Fruit fly (Drosophila melanogaster): Measurements from ENCODE around the gene Tengl2.

Gene Tengl2

DNA sequence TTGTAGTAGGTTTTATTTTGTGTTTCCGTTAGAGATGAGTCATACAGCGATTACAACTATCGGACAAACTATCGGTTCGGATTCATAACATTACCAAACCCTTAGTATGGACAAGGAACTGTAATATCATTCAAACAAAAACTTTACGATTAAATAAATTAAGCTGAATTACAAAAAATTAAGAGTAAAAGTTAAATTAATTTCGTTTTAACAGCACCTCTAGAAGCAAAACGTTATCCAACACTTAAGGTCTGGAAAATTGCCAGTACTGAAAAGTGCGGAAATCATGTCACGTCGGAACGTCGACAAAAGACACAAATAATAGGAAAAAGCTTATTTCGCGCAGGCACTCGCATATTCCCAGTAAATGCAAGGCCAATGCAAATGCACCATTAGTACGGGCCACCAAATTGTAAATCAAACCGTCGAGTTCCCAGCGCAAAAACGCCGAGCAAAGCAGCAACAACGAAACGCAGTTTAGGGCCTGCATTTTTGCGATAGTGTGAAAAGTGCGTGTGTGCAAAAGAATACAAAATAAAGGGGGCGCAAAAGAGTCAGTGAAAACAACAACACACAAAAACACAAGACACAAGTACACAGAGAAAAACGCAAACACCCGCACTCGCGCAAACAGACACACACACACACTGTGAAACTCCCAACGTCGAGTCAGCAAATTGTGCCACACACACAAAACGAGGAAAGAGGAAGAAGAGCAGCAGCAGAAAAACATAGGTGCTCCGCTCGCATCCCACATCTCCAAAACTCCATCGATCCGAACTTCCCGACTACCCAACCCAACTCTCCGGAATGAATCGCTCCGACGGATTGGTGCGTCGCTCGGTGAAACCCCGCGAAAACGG lies 12.7 kb downstream of the Tengl2 start, which contains the start of the genes CG15387 and sau (continued):
- TF ChIP-seq ara (GFP tag; IDR thresholded peaks at IDR 0.05) = peak; percentile 82
- TF ChIP-seq CG5245 (GFP tag; optimal IDR thresholded peaks at IDR 0.05) = peak; percentile 71
- TF ChIP-seq CG16779 (GFP tag; IDR thresholded peaks at IDR 0.05) = peak; percentile 64
- peak; percentile 87 for TF ChIP-seq luna (GFP tag; optimal IDR thresholded peaks at IDR 0.05)
- TF ChIP-seq ken (GFP tag; IDR thresholded peaks at IDR 0.05) = peak; percentile 86
- peak; percentile 52 for TF ChIP-seq Adf1 (GFP tag; IDR thresholded peaks at IDR 0.05)
- TF ChIP-seq bcd (GFP tag; optimal IDR thresholded peaks at IDR 0.05) = peak; percentile 82
- peak; percentile 86 to 91 for TF ChIP-seq chif (GFP tag; optimal IDR thresholded peaks at IDR 0.05)
- TF ChIP-seq unc-4 (GFP tag; IDR thresholded peaks at IDR 0.05; ENCODE audit: partially characterized antibody) = peak; percentile 94
- peak; percentile 82 for TF ChIP-seq CG14441 (GFP tag; IDR thresholded peaks at IDR 0.05)
- peak; percentile 93 for TF ChIP-seq stwl (tag; optimal IDR thresholded peaks at IDR 0.05)
- TF ChIP-seq grn (GFP tag; optimal IDR thresholded peaks at IDR 0.05) = peak; percentile 34
- peak; percentile 99 for TF ChIP-seq sens (GFP tag)
- peak; percentile 78 for TF ChIP-seq CG12236 (GFP tag; optimal IDR thresholded peaks at IDR 0.05)
- TF ChIP-seq phol (tag; optimal IDR thresholded peaks at IDR 0.05) = peak; percentile 88
- TF ChIP-seq Hr3 (GFP tag; optimal IDR thresholded peaks at IDR 0.05) = peak; percentile 85
- TF ChIP-seq wdn (GFP tag; IDR thresholded peaks at IDR 0.05) = peak; percentile 73; the same call in 1 of the 2 replicates
- TF ChIP-seq Hsf (GFP tag; optimal IDR thresholded peaks at IDR 0.05) = peak; percentile 93
- TF ChIP-seq CG11695 (GFP tag; IDR thresholded peaks at IDR 0.05) = peak; percentile 62; the same call in 1 of the 3 replicates
- TF ChIP-seq zfh1 (GFP tag; IDR thresholded peaks at IDR 0.05) = peak; percentile 81
- peak; percentile 44 for TF ChIP-seq onecut (GFP tag; IDR thresholded peaks at IDR 0.05)
- peak; percentile 82 for TF ChIP-seq eyg (GFP tag; optimal IDR thresholded peaks at IDR 0.05)
- TF ChIP-seq CG32767 (GFP tag; IDR thresholded peaks at IDR 0.05) = peak; percentile 85
- peak; percentile 83 for TF ChIP-seq zen (tag; optimal IDR thresholded peaks at IDR 0.05)
- TF ChIP-seq sens-2 (GFP tag; IDR thresholded peaks at IDR 0.05) = no peak
- TF ChIP-seq Nf-YB (GFP tag; optimal IDR thresholded peaks at IDR 0.05) = peak; percentile 64
- TF ChIP-seq CG10209 (GFP tag; optimal IDR thresholded peaks at IDR 0.05) = peak; percentile 86
- no peak for TF ChIP-seq CG6254 (GFP tag; optimal IDR thresholded peaks at IDR 0.05)
- peak; percentile 70; the same call in 2 of the 3 replicates for TF ChIP-seq Mrtf (GFP tag; IDR thresholded peaks at IDR 0.05)
- peak; percentile 93 for TF ChIP-seq zfh2 (GFP tag; optimal IDR thresholded peaks at IDR 0.05)
- TF ChIP-seq HmgZ (tag; optimal IDR thresholded peaks at IDR 0.05) = peak; percentile 93
- peak; percentile 80 for TF ChIP-seq ttk (GFP tag; IDR thresholded peaks at IDR 0.05)
- peak; percentile 89 for TF ChIP-seq CG12155 (GFP tag; optimal IDR thresholded peaks at IDR 0.05)
- no peak for TF ChIP-seq Doc2 (GFP tag; IDR thresholded peaks at IDR 0.05)
- TF ChIP-seq Hr78 (GFP tag; optimal IDR thresholded peaks at IDR 0.05) = peak in 1 of 2 experiments; percentile 51
- TF ChIP-seq CG3065 (GFP tag; optimal IDR thresholded peaks at IDR 0.05) = peak; percentile 79
- peak; percentile 77 for TF ChIP-seq CG9215 (GFP tag; IDR thresholded peaks at IDR 0.05)
- no peak for TF ChIP-seq bowl (GFP tag; IDR thresholded peaks at IDR 0.05)
- TF ChIP-seq nom (GFP tag; optimal IDR thresholded peaks at IDR 0.05) = peak; percentile 38
- TF ChIP-seq NC2β (GFP tag; optimal IDR thresholded peaks at IDR 0.05) = peak; percentile 90
- TF ChIP-seq CG17829 (tag; optimal IDR thresholded peaks at IDR 0.05) = peak; percentile 93
- TF ChIP-seq fru (optimal IDR thresholded peaks at IDR 0.05) = no peak
- TF ChIP-seq Ravus (GFP tag; IDR thresholded peaks at IDR 0.05) = peak; percentile 46
- peak; percentile 72; the same call in 1 of the 2 replicates for TF ChIP-seq tna (GFP tag; IDR thresholded peaks at IDR 0.05; ENCODE audit: partially characterized antibody)
- peak; percentile 81 for TF ChIP-seq CrebB (tag; optimal IDR thresholded peaks at IDR 0.05)
- peak; percentile 90 for TF ChIP-seq inv (GFP tag; IDR thresholded peaks at IDR 0.05; ENCODE audit: partially characterized antibody)
- peak; percentile 33 for TF ChIP-seq Hey (tag; optimal IDR thresholded peaks at IDR 0.05)
- peak; percentile 58 for TF ChIP-seq CG6683 (GFP tag; optimal IDR thresholded peaks at IDR 0.05)
- TF ChIP-seq CG8924 (tag; optimal IDR thresholded peaks at IDR 0.05) = peak; percentile 85
